Fruit fly (Drosophila melanogaster) whole organism, pupa: ENCODE results near the gene Mnn1.
A peak's percentile ranks its signal among the peaks of the same experiment; 100 is the strongest.

ENCODE experiments used
- CG17806 ChIP-seq: fragments of 200-800 bp; sonication (Bioruptor generic); optimal IDR thresholded peaks from 2 replicates; lab custom pipeline; 2018; ENCODE audit warnings: missing biosample characterization, mild to moderate bottlenecking, missing genetic modification characterization, moderate library complexity
- D1 ChIP-seq: fragments of 200-800 bp; sonication (Bioruptor generic); optimal IDR thresholded peaks from 2 replicates; lab custom pipeline; 2018; ENCODE audit warnings: missing biosample characterization, mild to moderate bottlenecking, missing genetic modification characterization, moderate library complexity
- gl ChIP-seq: fragments of 200-800 bp; sonication (Bioruptor generic); optimal IDR thresholded peaks from 2 replicates; lab custom pipeline; 2018; ENCODE audit warnings: missing biosample characterization, mild to moderate bottlenecking, missing genetic modification characterization

DNA sequence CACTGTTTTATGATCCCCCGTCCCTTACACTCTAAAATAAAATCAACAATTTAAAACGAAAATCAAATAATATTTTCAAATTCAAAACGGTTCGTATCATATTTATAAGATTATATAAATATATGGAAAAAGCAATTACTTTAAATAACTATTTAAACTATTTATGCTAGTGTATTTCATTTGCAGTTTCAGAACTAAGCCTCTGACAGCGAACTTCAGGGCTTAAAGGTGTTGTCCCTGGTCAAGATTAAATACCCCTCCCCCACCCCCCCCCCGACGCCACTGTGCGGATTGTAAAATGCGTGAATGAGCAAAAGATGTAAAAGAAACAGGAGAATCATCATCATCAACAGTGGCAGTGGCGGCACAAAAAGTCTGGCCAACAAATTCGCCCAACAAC lies 20.7 kb downstream of the Mnn1 start:
- TF ChIP-seq CG17806 = peak; percentile 22
- TF ChIP-seq gl (tag; lab: Kevin White, UChicago) = no peak
- TF ChIP-seq D1 = no peak
